Worm (Caenorhabditis elegans) whole organism, L4 larva: ENCODE data around the gene R11F4.2.

Experiments
- F37D6.2 ChIP-seq: sonication (generic microtip); optimal IDR thresholded peaks from 2 replicates; lab custom pipeline; 2016; ENCODE audit warnings: mild to moderate bottlenecking, missing genetic modification characterization, missing compliant biosample characterization
- T20F7.1 ChIP-seq: fragments of 200-800 bp; sonication (Bioruptor generic); optimal IDR thresholded peaks from 2 replicates; lab custom pipeline; 2018; ENCODE audit warnings: mild to moderate bottlenecking, missing genetic modification characterization, missing compliant biosample characterization
- Y48G9A.11 ChIP-seq: fragments of 200-800 bp; sonication (Bioruptor generic); IDR thresholded peaks from 2 replicates; pipeline ENCODE4 v1.3.6; 2022; ENCODE audit warnings: missing genetic modification reagents, missing genetic modification characterization, missing compliant biosample characterization
- ama-1 ChIP-seq: fragments of 150-350 bp; optimal IDR thresholded peaks from 2 replicates; lab custom pipeline; 2014; ENCODE audit warnings: inconsistent platforms, mixed read lengths
- attf-4 ChIP-seq: sonication (generic microtip); optimal IDR thresholded peaks from 3 replicates; lab custom pipeline; 2017; ENCODE audit warnings: missing biosample characterization, missing genetic modification characterization
- ceh-82 ChIP-seq: sonication (generic microtip); optimal IDR thresholded peaks from 2 replicates; lab custom pipeline; 2017; ENCODE audit warnings: missing biosample characterization, missing genetic modification characterization
- ctbp-1 ChIP-seq: fragments of 200-800 bp; sonication (Bioruptor generic); IDR thresholded peaks from 2 replicates; pipeline ENCODE4 v1.3.6; 2022; ENCODE audit warnings: missing genetic modification reagents, missing genetic modification characterization, missing compliant biosample characterization
- daf-12 ChIP-seq: fragments of 150-350 bp; optimal IDR thresholded peaks from 2 replicates; lab custom pipeline; 2014; ENCODE audit warnings: missing biosample characterization, missing genetic modification reagents, missing genetic modification characterization
- daf-19 ChIP-seq: fragments of 200-800 bp; sonication (Bioruptor generic); conservative IDR thresholded peaks from 2 replicates; pipeline ENCODE4 v1.3.6; 2022; ENCODE audit warnings: missing genetic modification characterization, missing compliant biosample characterization
- daf-8 ChIP-seq: fragments of 200-800 bp; sonication (Bioruptor generic); IDR thresholded peaks from 2 replicates; pipeline ENCODE4 v1.3.6; 2022; ENCODE audit warnings: missing genetic modification characterization, missing compliant biosample characterization
- dve-1 ChIP-seq: sonication (generic microtip); optimal IDR thresholded peaks from 2 replicates; lab custom pipeline; 2017; ENCODE audit warnings: antibody characterized with exemption, mild to moderate bottlenecking, missing genetic modification characterization, missing compliant biosample characterization; ENCODE audit not compliant: insufficient read depth
- egl-27 ChIP-seq: sonication (generic microtip); optimal IDR thresholded peaks from 3 replicates; lab custom pipeline; 2017; ENCODE audit warnings: missing biosample characterization, missing genetic modification reagents, missing genetic modification characterization
- hif-1 ChIP-seq, 2 experiments: sonication (generic microtip); optimal IDR thresholded peaks; 2 replicates each; lab custom pipeline; 2016 to 2017; ENCODE audit warnings: missing compliant biosample characterization in 2 of 2, missing genetic modification characterization in 2 of 2, missing genetic modification reagents in 2 of 2, missing genotype in 2 of 2, mild to moderate bottlenecking in 1 of 2
- hlh-11 ChIP-seq: fragments of 200-800 bp; sonication (Bioruptor generic); optimal IDR thresholded peaks from 2 replicates; lab custom pipeline; 2018; ENCODE audit warnings: mild to moderate bottlenecking, missing genetic modification characterization, missing compliant biosample characterization
- hmg-1.1 ChIP-seq: fragments of 200-800 bp; sonication (Bioruptor generic); IDR thresholded peaks from 2 replicates; pipeline ENCODE4 v1.3.6; 2022; ENCODE audit warnings: missing genetic modification reagents, missing genetic modification characterization, missing compliant biosample characterization
- lim-7 ChIP-seq: fragments of 200-800 bp; sonication (Bioruptor generic); IDR thresholded peaks from 2 replicates; pipeline ENCODE4 v1.3.6; 2022; ENCODE audit warnings: missing genetic modification characterization, missing compliant biosample characterization
- lin-1 ChIP-seq: fragments of 200-800 bp; sonication (Bioruptor generic); IDR thresholded peaks from 2 replicates; pipeline ENCODE4 v1.3.6; 2022; ENCODE audit warnings: missing genetic modification reagents, missing genetic modification characterization, missing compliant biosample characterization
- lin-13 ChIP-seq: fragments of 150-350 bp; optimal IDR thresholded peaks from 2 replicates; lab custom pipeline; 2014; ENCODE audit warnings: missing biosample characterization, missing genetic modification reagents, missing genetic modification characterization
- mdl-1 ChIP-seq, 2 experiments: fragments of 150-350 bp in 1 of 2; sonication (generic microtip) in 1 of 2; optimal IDR thresholded peaks; 2 replicates each; lab custom pipeline; 2014 to 2017; ENCODE audit warnings: missing biosample characterization in 2 of 2, missing genetic modification characterization in 2 of 2
- mdt-29 ChIP-seq: fragments of 200-800 bp; sonication (Bioruptor generic); IDR thresholded peaks from 2 replicates; pipeline ENCODE4 v1.3.6; 2022; ENCODE audit warnings: missing genetic modification reagents, missing genetic modification characterization, missing compliant biosample characterization
- mxl-2 ChIP-seq: fragments of 200-800 bp; sonication (Bioruptor generic); conservative IDR thresholded peaks from 2 replicates; pipeline ENCODE4 v1.3.6; 2022; ENCODE audit warnings: missing genetic modification reagents, missing genetic modification characterization, missing compliant biosample characterization
- mxl-3 ChIP-seq: fragments of 200-800 bp; sonication (Bioruptor generic); optimal IDR thresholded peaks from 2 replicates; lab custom pipeline; 2018; ENCODE audit warnings: mild to moderate bottlenecking, missing genetic modification characterization, missing compliant biosample characterization
- nhr-102 ChIP-seq: sonication (generic microtip); optimal IDR thresholded peaks from 2 replicates; lab custom pipeline; 2016; ENCODE audit warnings: mild to moderate bottlenecking, missing genetic modification characterization, moderate library complexity, missing compliant biosample characterization
- nhr-111 ChIP-seq: fragments of 200-800 bp; sonication (Bioruptor generic); optimal IDR thresholded peaks from 2 replicates; lab custom pipeline; 2018; ENCODE audit warnings: mild to moderate bottlenecking, missing genetic modification characterization, missing compliant biosample characterization
- nhr-237 ChIP-seq: sonication (generic microtip); optimal IDR thresholded peaks from 2 replicates; lab custom pipeline; 2017; ENCODE audit warnings: missing biosample characterization, missing genetic modification characterization
- nhr-25 ChIP-seq: sonication (generic microtip); optimal IDR thresholded peaks from 2 replicates; lab custom pipeline; 2017; ENCODE audit warnings: missing genetic modification characterization, mild to moderate bottlenecking, missing compliant biosample characterization, antibody characterized with exemption, moderate library complexity, borderline replicate concordance; ENCODE audit not compliant: insufficient read depth
- nhr-28 ChIP-seq: fragments of 150-350 bp; optimal IDR thresholded peaks from 2 replicates; lab custom pipeline; 2014; ENCODE audit warnings: missing biosample characterization, missing genetic modification characterization
- nhr-41 ChIP-seq: fragments of 200-800 bp; sonication (Bioruptor generic); IDR thresholded peaks from 2 replicates; pipeline ENCODE4 v1.3.6; 2022; ENCODE audit warnings: missing genetic modification reagents, missing genetic modification characterization, missing compliant biosample characterization
- nhr-6 ChIP-seq: fragments of 150-350 bp; optimal IDR thresholded peaks from 2 replicates; lab custom pipeline; 2014; ENCODE audit warnings: missing biosample characterization, missing genetic modification characterization
- nhr-77 ChIP-seq: fragments of 150-350 bp; optimal IDR thresholded peaks from 2 replicates; lab custom pipeline; 2014; ENCODE audit warnings: missing biosample characterization, missing genetic modification characterization
- pha-4 ChIP-seq, 2 experiments: fragments of 150-350 bp in 1 of 2; fragments of 200-800 bp in 1 of 2; sonication (Bioruptor generic) in 1 of 2; IDR thresholded peaks in 1 of 2; optimal IDR thresholded peaks in 1 of 2; 2 replicates each; pipeline versions ENCODE4 v1.3.6 to Lab custom; 2014 to 2022; ENCODE audit warnings: missing genetic modification characterization in 2 of 2, missing genetic modification reagents in 2 of 2, missing biosample characterization in 1 of 2, missing compliant biosample characterization in 1 of 2
- pqm-1 ChIP-seq: sonication (generic microtip); optimal IDR thresholded peaks from 2 replicates; lab custom pipeline; 2017; ENCODE audit warnings: missing biosample characterization, missing genetic modification characterization
- snpc-1.2 ChIP-seq: fragments of 200-800 bp; sonication (Bioruptor generic); IDR thresholded peaks from 2 replicates; pipeline ENCODE4 v1.3.6; 2022; ENCODE audit warnings: missing genetic modification reagents, missing genetic modification characterization, missing compliant biosample characterization
- snpc-4 ChIP-seq: fragments of 150-350 bp; optimal IDR thresholded peaks from 2 replicates; lab custom pipeline; 2014; ENCODE audit warnings: missing biosample characterization, missing genetic modification characterization
- tag-97 ChIP-seq: fragments of 200-800 bp; sonication (Bioruptor generic); IDR thresholded peaks from 2 replicates; pipeline ENCODE4 v1.3.6; 2022; ENCODE audit warnings: missing genetic modification characterization, missing compliant biosample characterization
- unc-130 ChIP-seq: sonication (generic microtip); optimal IDR thresholded peaks from 2 replicates; lab custom pipeline; 2016; ENCODE audit warnings: missing genetic modification reagents, missing genetic modification characterization, missing compliant biosample characterization
- unc-39 ChIP-seq: sonication (generic microtip); optimal IDR thresholded peaks from 2 replicates; lab custom pipeline; 2017; ENCODE audit warnings: missing biosample characterization, missing genetic modification characterization
- vab-7 ChIP-seq: fragments of 200-800 bp; sonication (Bioruptor generic); IDR thresholded peaks from 2 replicates; pipeline ENCODE4 v1.3.6; 2022; ENCODE audit warnings: missing genetic modification reagents, missing genetic modification characterization, missing compliant biosample characterization
- zfp-2 ChIP-seq: sonication (generic microtip); optimal IDR thresholded peaks from 2 replicates; lab custom pipeline; 2016; ENCODE audit warnings: mild to moderate bottlenecking, missing genetic modification characterization, missing compliant biosample characterization
- zip-11 ChIP-seq: fragments of 200-800 bp; sonication (Bioruptor generic); IDR thresholded peaks from 2 replicates; pipeline ENCODE4 v1.3.6; 2022; ENCODE audit warnings: missing genetic modification characterization, missing compliant biosample characterization
- zip-2 ChIP-seq: fragments of 150-350 bp; optimal IDR thresholded peaks from 2 replicates; lab custom pipeline; 2014; ENCODE audit warnings: missing biosample characterization, missing genetic modification characterization
- ztf-11 ChIP-seq: fragments of 150-350 bp; optimal IDR thresholded peaks from 2 replicates; lab custom pipeline; 2014; ENCODE audit warnings: missing biosample characterization, missing genetic modification characterization

The R11F4.2 gene

ce11 chrII:4094030-4094846 lies 11.4 kb downstream of the R11F4.2 start (continued):
- TF ChIP-seq snpc-4 (tag; lab: Kevin White, UChicago): no peak
- no peak for TF ChIP-seq daf-19 (GFP tag; lab: Robert Waterston, UW)
- TF ChIP-seq ceh-82 (tag; lab: Kevin White, UChicago): no peak
- TF ChIP-seq nhr-237 (tag; lab: Kevin White, UChicago): no peak
- TF ChIP-seq lin-13: peak; percentile 5
- TF ChIP-seq ztf-11 (tag; lab: Kevin White, UChicago): no peak
- 0 out of 2 replicates have a peak, but pooled peaks have one; percentile 13 for TF ChIP-seq mxl-2 (GFP tag; lab: Robert Waterston, UW)
- no peak for TF ChIP-seq ama-1
- TF ChIP-seq ctbp-1 (GFP tag; lab: Robert Waterston, UW): no peak
- no peak for TF ChIP-seq F37D6.2 (tag; lab: Kevin White, UChicago)
- TF ChIP-seq zip-2 (tag; lab: Kevin White, UChicago): no peak
- TF ChIP-seq nhr-41 (GFP tag; lab: Robert Waterston, UW): no peak
- no peak for TF ChIP-seq nhr-28 (tag; lab: Kevin White, UChicago)
- no peak for TF ChIP-seq unc-130 (GFP tag; lab: Kevin White, UChicago)
- no peak for TF ChIP-seq daf-12 (tag; lab: Kevin White, UChicago)
- no peak for TF ChIP-seq hlh-11 (tag; lab: Kevin White, UChicago)
- peak; percentile 11; the same call in 1 of the 2 replicates for TF ChIP-seq vab-7 (GFP tag; lab: Robert Waterston, UW)
- peak; percentile 10 for TF ChIP-seq dve-1 (tag; lab: Kevin White, UChicago)
- TF ChIP-seq nhr-25 (tag; lab: Kevin White, UChicago): no peak
- no peak for TF ChIP-seq egl-27
- TF ChIP-seq lim-7 (GFP tag; lab: Robert Waterston, UW): peak; percentile 60; the same call in 1 of the 2 replicates
- TF ChIP-seq attf-4 (tag; lab: Kevin White, UChicago): no peak
- no peak for TF ChIP-seq Y48G9A.11 (GFP tag; lab: Robert Waterston, UW)
- TF ChIP-seq nhr-102 (tag; lab: Kevin White, UChicago): peak; percentile 30
- TF ChIP-seq snpc-1.2: no peak
- TF ChIP-seq nhr-111: no peak
- TF ChIP-seq pqm-1 (tag; lab: Kevin White, UChicago): no peak
- no peak for TF ChIP-seq T20F7.1 (GFP tag; lab: Kevin White, UChicago)
- no peak for TF ChIP-seq unc-39 (tag; lab: Kevin White, UChicago)
- no peak for TF ChIP-seq nhr-6 (tag; lab: Kevin White, UChicago)
- TF ChIP-seq tag-97 (GFP tag; lab: Robert Waterston, UW): no peak
- 0 out of 2 replicates have a peak, but pooled peaks have one; percentile 41 for TF ChIP-seq mdt-29 (GFP tag; lab: Robert Waterston, UW)
- no peak for TF ChIP-seq mxl-3 (GFP tag; lab: Kevin White, UChicago)
- no peak for TF ChIP-seq mdl-1 (tag; optimal IDR thresholded peaks at IDR 0.05; lab: Kevin White, UChicago)
- TF ChIP-seq zfp-2 (tag; lab: Kevin White, UChicago): no peak
- TF ChIP-seq hif-1 (tag; optimal IDR thresholded peaks at IDR 0.05; lab: Kevin White, UChicago): peak in 1 of 2 experiments; percentile 5
- TF ChIP-seq pha-4 (GFP tag; IDR thresholded peaks at IDR 0.05; lab: Robert Waterston, UW): 0 out of 2 replicates have a peak, but pooled peaks have one; percentile 35
- TF ChIP-seq pha-4 (tag; optimal IDR thresholded peaks at IDR 0.05; lab: Kevin White, UChicago): no peak
- peak; percentile 49; the same call in 1 of the 2 replicates for TF ChIP-seq lin-1 (GFP tag; lab: Robert Waterston, UW)
- TF ChIP-seq zip-11 (GFP tag; lab: Robert Waterston, UW): no peak
- no peak for TF ChIP-seq hmg-1.1
- TF ChIP-seq nhr-77 (tag; lab: Kevin White, UChicago): no peak
- TF ChIP-seq daf-8: no peak
